Worm (Caenorhabditis elegans) whole organism, L4 larva: ENCODE data around the gene spp-22.

ENCODE experiments used
- ceh-44 ChIP-seq: fragments of 200-800 bp; sonication (Bioruptor generic); IDR thresholded peaks from 2 replicates; pipeline ENCODE4 v1.3.6; 2022; ENCODE audit warnings: missing genetic modification reagents, missing genetic modification characterization, missing compliant biosample characterization
- lin-39 ChIP-seq: fragments of 150-350 bp; optimal IDR thresholded peaks from 2 replicates; lab custom pipeline; 2014; ENCODE audit warnings: missing biosample characterization, missing genetic modification reagents, missing genetic modification characterization
- lir-3 ChIP-seq: sonication (generic microtip); optimal IDR thresholded peaks from 2 replicates; lab custom pipeline; 2016; ENCODE audit warnings: mild to moderate bottlenecking, missing genetic modification characterization, missing compliant biosample characterization
- nhr-10 ChIP-seq: fragments of 150-350 bp; optimal IDR thresholded peaks from 2 replicates; lab custom pipeline; 2014; ENCODE audit warnings: missing biosample characterization, missing genetic modification characterization
- nhr-41 ChIP-seq: fragments of 200-800 bp; sonication (Bioruptor generic); IDR thresholded peaks from 2 replicates; pipeline ENCODE4 v1.3.6; 2022; ENCODE audit warnings: missing genetic modification reagents, missing genetic modification characterization, missing compliant biosample characterization
- unc-39 ChIP-seq: sonication (generic microtip); optimal IDR thresholded peaks from 2 replicates; lab custom pipeline; 2017; ENCODE audit warnings: missing biosample characterization, missing genetic modification characterization
- ztf-7 ChIP-seq: fragments of 150-350 bp; optimal IDR thresholded peaks from 2 replicates; lab custom pipeline; 2014; ENCODE audit warnings: missing biosample characterization, missing genetic modification characterization

DNA sequence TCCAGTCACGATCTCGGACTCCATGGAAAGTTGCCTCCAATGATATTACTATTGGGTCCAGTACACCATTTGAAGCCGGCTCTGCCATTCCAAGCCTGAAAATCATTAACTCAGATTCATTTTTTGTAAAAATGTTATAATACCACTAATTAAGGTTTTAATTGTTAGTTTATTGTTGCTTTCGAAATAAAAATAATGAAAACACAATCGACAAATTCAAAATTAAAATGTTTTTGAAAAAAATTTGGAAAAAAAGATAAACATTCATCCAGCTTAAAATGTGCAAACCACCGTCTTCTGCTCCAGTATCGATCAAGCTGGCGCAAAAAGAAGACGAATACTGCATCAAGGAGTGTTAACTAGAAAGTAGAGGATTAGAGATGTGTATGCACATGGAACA lies 45.4 kb downstream of the spp-22 start, which contains the start of gene F46H5.5:
- no peak for TF ChIP-seq unc-39
- no peak for TF ChIP-seq ceh-44 (GFP tag; lab: Robert Waterston, UW)
- no peak for TF ChIP-seq nhr-41
- TF ChIP-seq lin-39 (tag; lab: Kevin White, UChicago): no peak
- no peak for TF ChIP-seq ztf-7
- TF ChIP-seq nhr-10 (tag; lab: Kevin White, UChicago): no peak
- TF ChIP-seq lir-3 (tag; lab: Kevin White, UChicago): no peak
